Worm (Caenorhabditis elegans): ENCODE measurements around the gene C33A12.19.

DNA sequence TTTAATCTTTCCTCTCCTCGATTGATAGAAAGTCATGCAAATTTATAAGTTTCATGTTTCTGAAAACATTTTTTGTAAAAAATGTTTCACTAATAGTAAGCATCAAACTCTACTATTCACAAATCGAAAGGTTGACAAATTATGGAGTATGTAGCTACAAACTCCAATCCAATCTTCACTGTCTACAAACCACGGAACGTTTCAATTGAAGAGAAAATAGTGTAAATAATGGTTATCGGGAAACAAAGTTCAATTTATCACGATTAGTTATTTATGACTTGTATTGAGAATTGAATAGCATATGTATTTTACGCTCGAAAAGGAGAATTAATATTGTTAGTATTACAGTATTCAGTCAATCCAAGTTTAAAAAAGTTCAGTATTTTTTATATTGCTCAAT lies 17.2 kb upstream of the C33A12.19 start:
- TF ChIP-seq W03F9.2 (tag; optimal IDR thresholded peaks at IDR 0.05), result no peak
- TF ChIP-seq dao-5 (tag; optimal IDR thresholded peaks at IDR 0.05), result no peak
- no peak for TF ChIP-seq him-1 (tag; optimal IDR thresholded peaks at IDR 0.05)

Data from whole organism, L4/young adult.